Fruit fly (Drosophila melanogaster) whole organism, embryonic: ENCODE data around the gene CG15449.

Source experiments
- Atf-2 ChIP-seq: fragments of 200-800 bp; sonication (Bioruptor generic); optimal IDR thresholded peaks from 2 replicates; lab custom pipeline; 2016; ENCODE audit warnings: missing biosample characterization, missing genetic modification characterization
- BEAF-32 ChIP-seq: fragments of 200-800 bp; sonication (Bioruptor generic); optimal IDR thresholded peaks from 3 replicates; lab custom pipeline; 2017; ENCODE audit warnings: missing biosample characterization, missing genetic modification characterization, mild to moderate bottlenecking, moderate library complexity, missing genetic modification reagents
- Bgb ChIP-seq: fragments of 200-800 bp; sonication (Bioruptor generic); IDR thresholded peaks from 2 replicates; pipeline ENCODE4 v1.3.6; 2022; ENCODE audit warnings: missing biosample characterization, missing genetic modification characterization; ENCODE audit not compliant: partially characterized antibody
- CG10462 ChIP-seq: fragments of 200-800 bp; sonication (Bioruptor generic); optimal IDR thresholded peaks from 2 replicates; lab custom pipeline; 2016; ENCODE audit warnings: missing biosample characterization, missing genetic modification characterization
- CG12155 ChIP-seq: fragments of 200-800 bp; sonication (Bioruptor generic); optimal IDR thresholded peaks from 3 replicates; lab custom pipeline; 2016; ENCODE audit warnings: missing biosample characterization, missing genetic modification characterization
- CG12236 ChIP-seq: fragments of 200-800 bp; sonication (Bioruptor generic); optimal IDR thresholded peaks from 2 replicates; lab custom pipeline; 2016; ENCODE audit warnings: missing biosample characterization, missing genetic modification characterization
- CG12659 ChIP-seq: fragments of 200-800 bp; sonication (Bioruptor generic); optimal IDR thresholded peaks from 3 replicates; lab custom pipeline; 2017; ENCODE audit warnings: mild to moderate bottlenecking, missing biosample characterization, missing genetic modification reagents, missing genetic modification characterization
- CG12769 ChIP-seq: fragments of 200-800 bp; sonication (Bioruptor generic); optimal IDR thresholded peaks from 2 replicates; lab custom pipeline; 2019; ENCODE audit warnings: missing biosample characterization, mild to moderate bottlenecking, missing genetic modification characterization, moderate library complexity
- CG13894 ChIP-seq: fragments of 200-800 bp; sonication (Bioruptor generic); optimal IDR thresholded peaks from 3 replicates; lab custom pipeline; 2018; ENCODE audit warnings: missing biosample characterization, mild to moderate bottlenecking, missing genetic modification characterization, moderate library complexity
- CG14710 ChIP-seq: fragments of 200-800 bp; sonication (Bioruptor generic); optimal IDR thresholded peaks from 3 replicates; lab custom pipeline; 2019; ENCODE audit warnings: missing biosample characterization, mild to moderate bottlenecking, missing genetic modification characterization, moderate library complexity
- CG15011 ChIP-seq: fragments of 200-800 bp; sonication (Bioruptor generic); optimal IDR thresholded peaks from 3 replicates; lab custom pipeline; 2018; ENCODE audit warnings: missing biosample characterization, mild to moderate bottlenecking, missing genetic modification characterization
- CG15479 ChIP-seq: fragments of 200-800 bp; sonication (Bioruptor generic); optimal IDR thresholded peaks from 3 replicates; lab custom pipeline; 2019; ENCODE audit warnings: missing biosample characterization, mild to moderate bottlenecking, missing genetic modification characterization, moderate library complexity
- CG1602 ChIP-seq: fragments of 200-800 bp; sonication (Bioruptor generic); optimal IDR thresholded peaks from 3 replicates; lab custom pipeline; 2016; ENCODE audit warnings: missing biosample characterization, missing genetic modification characterization
- CG1603 ChIP-seq: fragments of 200-800 bp; sonication (Bioruptor generic); optimal IDR thresholded peaks from 2 replicates; lab custom pipeline; 2019; ENCODE audit warnings: missing biosample characterization, mild to moderate bottlenecking, missing genetic modification characterization, moderate library complexity
- CG3995 ChIP-seq: fragments of 200-800 bp; sonication (Bioruptor generic); optimal IDR thresholded peaks from 3 replicates; lab custom pipeline; 2016; ENCODE audit warnings: missing biosample characterization, missing genetic modification characterization
- CG4404 ChIP-seq: fragments of 200-800 bp; sonication (Bioruptor generic); IDR thresholded peaks from 2 replicates; pipeline ENCODE4 v1.3.6; 2022; ENCODE audit warnings: missing biosample characterization, missing genetic modification characterization
- CG5180 ChIP-seq: fragments of 200-800 bp; sonication (Bioruptor generic); optimal IDR thresholded peaks from 3 replicates; lab custom pipeline; 2017; ENCODE audit warnings: missing biosample characterization, missing genetic modification characterization, mild to moderate bottlenecking, moderate library complexity, missing genetic modification reagents
- CG7928 ChIP-seq: fragments of 200-800 bp; sonication (Bioruptor generic); optimal IDR thresholded peaks from 2 replicates; lab custom pipeline; 2017; ENCODE audit warnings: missing biosample characterization, mild to moderate bottlenecking, missing genetic modification characterization
- CG9727 ChIP-seq: fragments of 200-800 bp; sonication (Bioruptor generic); optimal IDR thresholded peaks from 3 replicates; lab custom pipeline; 2017; ENCODE audit warnings: missing biosample characterization, mild to moderate bottlenecking, missing genetic modification characterization
- CG9817 ChIP-seq: fragments of 200-800 bp; sonication (Bioruptor generic); optimal IDR thresholded peaks from 2 replicates; lab custom pipeline; 2018; ENCODE audit warnings: missing biosample characterization, mild to moderate bottlenecking, missing genetic modification characterization, moderate library complexity
- CG9932 ChIP-seq: fragments of 200-800 bp; sonication (Bioruptor generic); IDR thresholded peaks from 2 replicates; pipeline ENCODE4 v1.3.6; 2022; ENCODE audit warnings: missing biosample characterization, missing genetic modification characterization
- Dbx ChIP-seq: fragments of 200-800 bp; sonication (Bioruptor generic); IDR thresholded peaks from 3 replicates; pipeline ENCODE4 v1.3.6; 2022; ENCODE audit warnings: missing biosample characterization, missing genetic modification characterization
- Drgx ChIP-seq: fragments of 200-800 bp; sonication (Bioruptor generic); IDR thresholded peaks from 2 replicates; pipeline ENCODE4 v1.3.6; 2022; ENCODE audit warnings: missing biosample characterization, missing genetic modification characterization
- E2f1 ChIP-seq: fragments of 200-800 bp; sonication (Bioruptor generic); IDR thresholded peaks from 2 replicates; pipeline ENCODE4 v1.3.6; 2022; ENCODE audit warnings: missing biosample characterization, missing genetic modification characterization
- HLH54F ChIP-seq: fragments of 200-800 bp; sonication (Bioruptor generic); optimal IDR thresholded peaks from 3 replicates; lab custom pipeline; 2016; ENCODE audit warnings: missing biosample characterization, missing genetic modification characterization
- HLHmδ ChIP-seq: fragments of 200-800 bp; sonication (Bioruptor generic); optimal IDR thresholded peaks from 2 replicates; lab custom pipeline; 2018; ENCODE audit warnings: missing biosample characterization, mild to moderate bottlenecking, missing genetic modification characterization, moderate library complexity
- Hr39 ChIP-seq: fragments of >200 bp; optimal IDR thresholded peaks from 2 replicates; lab custom pipeline; 2017
- Lhr ChIP-seq: fragments of 200-800 bp; sonication (Bioruptor generic); optimal IDR thresholded peaks from 3 replicates; lab custom pipeline; 2017; ENCODE audit warnings: mild to moderate bottlenecking, missing biosample characterization, missing genetic modification reagents, missing genetic modification characterization
- NC2α ChIP-seq: fragments of 200-800 bp; sonication (Bioruptor generic); optimal IDR thresholded peaks from 2 replicates; lab custom pipeline; 2016; ENCODE audit warnings: missing biosample characterization, missing genetic modification characterization
- NK7.1 ChIP-seq: fragments of 200-800 bp; sonication (Bioruptor generic); optimal IDR thresholded peaks from 3 replicates; lab custom pipeline; 2016; ENCODE audit warnings: missing biosample characterization, missing genetic modification characterization
- Pdp1 ChIP-seq, 2 experiments: fragments of 200-800 bp; sonication (Bioruptor generic); optimal IDR thresholded peaks; 3 replicates each; lab custom pipeline; 2016; ENCODE audit warnings: missing biosample characterization in 2 of 2, missing genetic modification characterization in 2 of 2, mild to moderate bottlenecking in 1 of 2, moderate library complexity in 1 of 2
- Side ChIP-seq: fragments of 200-800 bp; sonication (Bioruptor generic); optimal IDR thresholded peaks from 2 replicates; lab custom pipeline; 2016; ENCODE audit warnings: missing biosample characterization, missing genetic modification characterization
- bsh ChIP-seq, 2 experiments: fragments of 200-800 bp; sonication (Bioruptor generic); optimal IDR thresholded peaks; 2 replicates each; lab custom pipeline; 2017 to 2018; ENCODE audit warnings: mild to moderate bottlenecking in 2 of 2, missing biosample characterization in 2 of 2, missing genetic modification characterization in 2 of 2, moderate library complexity in 1 of 2
- chinmo ChIP-seq: fragments of 200-800 bp; sonication (Bioruptor generic); IDR thresholded peaks from 4 replicates; pipeline ENCODE4 v1.3.6; 2022; ENCODE audit warnings: missing biosample characterization, missing genetic modification characterization; ENCODE audit not compliant: partially characterized antibody
- emc ChIP-seq: fragments of 200-800 bp; sonication (Bioruptor generic); optimal IDR thresholded peaks from 2 replicates; lab custom pipeline; 2016; ENCODE audit warnings: missing biosample characterization, missing genetic modification characterization
- gem ChIP-seq: fragments of 200-800 bp; sonication (Bioruptor generic); optimal IDR thresholded peaks from 2 replicates; lab custom pipeline; 2019; ENCODE audit warnings: missing biosample characterization, mild to moderate bottlenecking, missing genetic modification characterization, moderate library complexity
- ken ChIP-seq: fragments of 200-800 bp; sonication (Bioruptor generic); IDR thresholded peaks from 3 replicates; pipeline ENCODE4 v1.3.6; 2022; ENCODE audit warnings: missing biosample characterization, missing genetic modification characterization
- lbe ChIP-seq: fragments of 200-800 bp; sonication (Bioruptor generic); optimal IDR thresholded peaks from 2 replicates; lab custom pipeline; 2016; ENCODE audit warnings: missing biosample characterization, mild to moderate bottlenecking, missing genetic modification characterization
- lilli ChIP-seq: fragments of 200-800 bp; sonication (Bioruptor generic); optimal IDR thresholded peaks from 3 replicates; lab custom pipeline; 2016; ENCODE audit warnings: missing biosample characterization, missing genetic modification characterization
- otp ChIP-seq: fragments of 200-800 bp; sonication (Bioruptor generic); IDR thresholded peaks from 3 replicates; pipeline ENCODE4, ENCODE4 v1.3.6; 2022; ENCODE audit warnings: missing biosample characterization, missing genetic modification characterization
- phol ChIP-seq: fragments of 200-800 bp; sonication (Bioruptor generic); optimal IDR thresholded peaks from 3 replicates; lab custom pipeline; 2018; ENCODE audit warnings: missing biosample characterization, mild to moderate bottlenecking, missing genetic modification characterization, moderate library complexity
- pzg ChIP-seq: fragments of 200-800 bp; sonication (Bioruptor generic); optimal IDR thresholded peaks from 3 replicates; lab custom pipeline; 2018; ENCODE audit warnings: missing biosample characterization, mild to moderate bottlenecking, missing genetic modification characterization, moderate library complexity
- row ChIP-seq: fragments of 200-800 bp; sonication (Bioruptor generic); IDR thresholded peaks from 3 replicates; pipeline ENCODE4 v1.3.6; 2022; ENCODE audit warnings: missing biosample characterization, missing genetic modification characterization
- sens ChIP-seq: fragments of 200-800 bp; sonication (Bioruptor generic); peaks from one replicate; lab custom pipeline; 2016; ENCODE audit warnings: missing biosample characterization, missing genetic modification characterization
- toy ChIP-seq: fragments of 200-800 bp; sonication (Bioruptor generic); IDR thresholded peaks from 2 replicates; pipeline ENCODE4 v1.3.6; 2022; ENCODE audit warnings: missing biosample characterization, missing genetic modification characterization
- trh ChIP-seq: fragments of 200-800 bp; sonication (Bioruptor generic); optimal IDR thresholded peaks from 2 replicates; lab custom pipeline; 2016; ENCODE audit warnings: missing biosample characterization, missing genetic modification characterization
- vfl ChIP-seq: fragments of 200-800 bp; sonication (Bioruptor generic); optimal IDR thresholded peaks from 2 replicates; lab custom pipeline; 2016; ENCODE audit warnings: missing biosample characterization, missing genetic modification characterization
- vnd ChIP-seq: fragments of 200-800 bp; sonication (Bioruptor generic); IDR thresholded peaks from 3 replicates; pipeline ENCODE4 v1.3.6; 2022; ENCODE audit warnings: missing biosample characterization, missing genetic modification characterization; ENCODE audit not compliant: partially characterized antibody
- zf30C ChIP-seq: fragments of 200-800 bp; sonication (Bioruptor generic); optimal IDR thresholded peaks from 3 replicates; lab custom pipeline; 2018; ENCODE audit warnings: missing biosample characterization, mild to moderate bottlenecking, missing genetic modification characterization

The CG15449 gene

DNA sequence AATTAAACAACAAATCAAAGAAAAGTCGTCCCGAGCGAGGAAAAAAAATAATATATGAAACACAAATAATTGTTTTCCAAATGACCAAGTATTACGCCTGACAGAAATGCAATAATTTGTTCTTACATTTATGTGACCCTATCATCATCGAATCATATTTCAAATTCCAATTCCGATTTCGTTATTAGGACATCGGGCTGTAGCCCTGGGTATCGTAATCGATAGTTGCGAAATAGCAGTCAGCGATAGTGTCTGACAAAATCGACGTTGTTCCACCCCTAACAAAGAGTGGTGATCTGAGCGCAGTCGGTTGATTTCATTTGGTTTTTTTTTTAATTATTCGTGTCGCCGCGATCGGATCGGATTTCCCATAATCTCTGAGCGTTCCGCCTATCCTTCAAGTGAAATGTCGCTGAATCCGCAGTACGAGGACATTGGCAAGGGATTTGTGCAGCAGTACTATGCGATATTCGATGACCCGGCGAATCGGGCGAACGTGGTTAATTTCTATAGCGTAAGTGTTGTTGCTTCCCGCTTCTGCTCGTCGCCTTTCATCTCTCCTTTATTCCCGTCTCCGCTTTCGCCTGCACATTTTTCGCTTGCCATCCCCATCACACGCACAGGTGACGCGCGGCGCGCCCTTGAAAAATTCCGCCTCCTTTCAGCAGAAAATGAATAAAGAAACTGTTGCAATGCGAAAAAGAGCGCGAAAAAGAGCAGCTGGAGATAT is 5.0 kb downstream of the CG15449 start, which contains the start of gene Ntf-2 (continued):
- peak; percentile 16 for TF ChIP-seq CG1602 (GFP tag; lab: Kevin White, UChicago)
- TF ChIP-seq emc (GFP tag; lab: Kevin White, UChicago), result no peak
- TF ChIP-seq bsh (GFP tag; optimal IDR thresholded peaks at IDR 0.05; lab: Kevin White, UChicago), result no peak
- no peak for TF ChIP-seq CG4404
- TF ChIP-seq Hr39, result no peak
- TF ChIP-seq CG12155 (GFP tag; lab: Kevin White, UChicago), result no peak
- peak; percentile 86 for TF ChIP-seq BEAF-32
- no peak for TF ChIP-seq CG15011
- TF ChIP-seq gem (tag; lab: Kevin White, UChicago), result no peak
- no peak for TF ChIP-seq NK7.1 (GFP tag; lab: Kevin White, UChicago)
- no peak for TF ChIP-seq CG12236 (GFP tag; lab: Kevin White, UChicago)
- peak; percentile 91 for TF ChIP-seq Bgb
- TF ChIP-seq pzg, result peak; percentile 79
- peak; percentile 60 for TF ChIP-seq CG1603 (tag; lab: Kevin White, UChicago)
- TF ChIP-seq CG12659 (GFP tag; lab: Kevin White, UChicago), result peak; percentile 34
- peak; percentile 13 for TF ChIP-seq Lhr (GFP tag; lab: Kevin White, UChicago)
- TF ChIP-seq chinmo (GFP tag; lab: Robert Waterston, UW), result 0 out of 4 replicates have a peak, but pooled peaks have one; percentile 44
- TF ChIP-seq toy (GFP tag; lab: Robert Waterston, UW), result no peak
- no peak for TF ChIP-seq ken (GFP tag; lab: Robert Waterston, UW)
- TF ChIP-seq phol (tag; lab: Kevin White, UChicago), result peak; percentile 4
- TF ChIP-seq lbe (GFP tag; lab: Kevin White, UChicago), result no peak
- TF ChIP-seq sens (GFP tag; lab: Kevin White, UChicago), result peak; percentile 69
- TF ChIP-seq CG7928 (GFP tag; lab: Kevin White, UChicago), result peak; percentile 86
- peak; percentile 48 for TF ChIP-seq HLHmδ (GFP tag; lab: Kevin White, UChicago)
- TF ChIP-seq Side (GFP tag; lab: Kevin White, UChicago), result no peak
- TF ChIP-seq CG12769, result peak; percentile 2
- TF ChIP-seq CG13894 (tag; lab: Kevin White, UChicago), result no peak
- no peak for TF ChIP-seq otp (GFP tag; lab: Robert Waterston, UW)
- TF ChIP-seq CG15479, result no peak
- no peak for TF ChIP-seq E2f1 (GFP tag; lab: Robert Waterston, UW)
- peak; percentile 27 for TF ChIP-seq HLH54F
- TF ChIP-seq CG10462 (GFP tag; lab: Kevin White, UChicago), result no peak
- TF ChIP-seq CG9727 (GFP tag; lab: Kevin White, UChicago), result no peak
- TF ChIP-seq CG5180 (GFP tag; lab: Kevin White, UChicago), result no peak
- TF ChIP-seq vnd (GFP tag; lab: Robert Waterston, UW), result peak; percentile 76
- TF ChIP-seq NC2α, result no peak
- TF ChIP-seq lilli, result peak; percentile 44
- TF ChIP-seq vfl (GFP tag; lab: Kevin White, UChicago), result no peak
- peak; percentile 19; the same call in 1 of the 2 replicates for TF ChIP-seq Drgx (GFP tag; lab: Robert Waterston, UW)
- no peak for TF ChIP-seq Atf-2 (GFP tag; lab: Kevin White, UChicago)
- no peak for TF ChIP-seq trh (GFP tag; lab: Kevin White, UChicago)
- peak; percentile 21 for TF ChIP-seq CG9817
- no peak for TF ChIP-seq zf30C (GFP tag; lab: Kevin White, UChicago)
- no peak for TF ChIP-seq Dbx (GFP tag; lab: Robert Waterston, UW)
- peak in 1 of 2 experiments; percentile 38 for TF ChIP-seq Pdp1 (GFP tag; optimal IDR thresholded peaks at IDR 0.05; lab: Kevin White, UChicago)
- no peak for TF ChIP-seq CG14710
- peak; percentile 80 for TF ChIP-seq CG9932 (GFP tag; lab: Robert Waterston, UW)
- TF ChIP-seq CG3995 (GFP tag; lab: Kevin White, UChicago), result peak; percentile 61
- peak; percentile 55 for TF ChIP-seq row (GFP tag; lab: Robert Waterston, UW)
